Fruit fly (Drosophila melanogaster) whole organism, embryonic: ENCODE data around the gene TFAM.

ENCODE experiments used
- Aef1 ChIP-seq: fragments of 200-800 bp; sonication (Bioruptor generic); IDR thresholded peaks from 3 replicates; pipeline ENCODE4 v1.3.6; 2022; ENCODE audit warnings: missing biosample characterization, missing genetic modification characterization
- B-H2 ChIP-seq: fragments of 200-800 bp; sonication (Bioruptor generic); optimal IDR thresholded peaks from 2 replicates; lab custom pipeline; 2018; ENCODE audit warnings: missing biosample characterization, mild to moderate bottlenecking, missing genetic modification characterization
- C15 ChIP-seq: fragments of 200-800 bp; sonication (Bioruptor generic); IDR thresholded peaks from 3 replicates; pipeline ENCODE4 v1.3.6; 2022; ENCODE audit warnings: missing biosample characterization, missing genetic modification characterization
- CG10267 ChIP-seq: fragments of 200-800 bp; sonication (Bioruptor generic); optimal IDR thresholded peaks from 2 replicates; lab custom pipeline; 2018; ENCODE audit warnings: missing biosample characterization, mild to moderate bottlenecking, missing genetic modification characterization, moderate library complexity
- CG13424 ChIP-seq: fragments of 200-800 bp; sonication (Bioruptor generic); optimal IDR thresholded peaks from 2 replicates; lab custom pipeline; 2019; ENCODE audit warnings: missing biosample characterization, mild to moderate bottlenecking, missing genetic modification characterization, moderate library complexity
- CG15479 ChIP-seq: fragments of 200-800 bp; sonication (Bioruptor generic); optimal IDR thresholded peaks from 3 replicates; lab custom pipeline; 2019; ENCODE audit warnings: missing biosample characterization, mild to moderate bottlenecking, missing genetic modification characterization, moderate library complexity
- CG15601 ChIP-seq: fragments of 200-800 bp; sonication (Bioruptor generic); optimal IDR thresholded peaks from 3 replicates; lab custom pipeline; 2019; ENCODE audit warnings: missing biosample characterization, mild to moderate bottlenecking, missing genetic modification characterization, moderate library complexity
- CG17328 ChIP-seq: fragments of 200-800 bp; sonication (Bioruptor generic); IDR thresholded peaks from 2 replicates; pipeline ENCODE4 v1.3.6; 2022; ENCODE audit warnings: missing biosample characterization, missing genetic modification characterization
- CG17612 ChIP-seq: fragments of 200-800 bp; sonication (Bioruptor generic); IDR thresholded peaks from 2 replicates; pipeline ENCODE4 v1.3.6; 2022; ENCODE audit warnings: missing biosample characterization, missing genetic modification characterization
- CG18619 ChIP-seq: fragments of 200-800 bp; sonication (Bioruptor generic); optimal IDR thresholded peaks from 3 replicates; lab custom pipeline; 2017; ENCODE audit warnings: missing biosample characterization, mild to moderate bottlenecking, missing genetic modification characterization
- CG2120 ChIP-seq: fragments of 200-800 bp; sonication (Bioruptor generic); optimal IDR thresholded peaks from 3 replicates; lab custom pipeline; 2016; ENCODE audit warnings: missing biosample characterization, missing genetic modification characterization
- CG2712 ChIP-seq: fragments of 200-800 bp; optimal IDR thresholded peaks from 3 replicates; lab custom pipeline; 2019; ENCODE audit warnings: missing biosample characterization, mild to moderate bottlenecking, missing genetic modification characterization, moderate library complexity
- CG3726 ChIP-seq: fragments of 200-800 bp; sonication (Bioruptor generic); IDR thresholded peaks from 3 replicates; pipeline ENCODE4, ENCODE4 v1.3.6; 2022; ENCODE audit warnings: missing biosample characterization, missing genetic modification characterization
- CG7271 ChIP-seq: fragments of 200-800 bp; sonication (Bioruptor generic); optimal IDR thresholded peaks from 2 replicates; lab custom pipeline; 2018; ENCODE audit warnings: missing biosample characterization, mild to moderate bottlenecking, missing genetic modification characterization, moderate library complexity
- CG8281 ChIP-seq: fragments of 200-800 bp; sonication (Bioruptor generic); optimal IDR thresholded peaks from 2 replicates; lab custom pipeline; 2018; ENCODE audit warnings: missing biosample characterization, mild to moderate bottlenecking, missing genetic modification characterization, moderate library complexity
- CHES-1-like ChIP-seq: fragments of 200-800 bp; sonication (Bioruptor generic); optimal IDR thresholded peaks from 2 replicates; lab custom pipeline; 2016; ENCODE audit warnings: missing biosample characterization, missing genetic modification characterization
- D ChIP-seq, 2 experiments: fragments of 200-800 bp in 1 of 2; fragments of >200 bp in 1 of 2; sonication (Bioruptor generic) in 1 of 2; optimal IDR thresholded peaks; 2 replicates in 1 of 2; 3 replicates in 1 of 2; lab custom pipeline; 2017; ENCODE audit warnings: mild to moderate bottlenecking in 1 of 2, missing biosample characterization in 1 of 2, missing genetic modification characterization in 1 of 2, missing genetic modification reagents in 1 of 2
- Dad ChIP-seq: fragments of 200-800 bp; sonication (Bioruptor generic); optimal IDR thresholded peaks from 3 replicates; lab custom pipeline; 2016; ENCODE audit warnings: missing biosample characterization, missing genetic modification characterization
- Dbx ChIP-seq: fragments of 200-800 bp; sonication (Bioruptor generic); IDR thresholded peaks from 3 replicates; pipeline ENCODE4 v1.3.6; 2022; ENCODE audit warnings: missing biosample characterization, missing genetic modification characterization
- Eip74EF ChIP-seq, 2 experiments: fragments of 200-800 bp in 1 of 2; fragments of >200 bp in 1 of 2; sonication (Bioruptor generic) in 1 of 2; optimal IDR thresholded peaks; 2 replicates each; lab custom pipeline; 2017 to 2019; ENCODE audit warnings: missing biosample characterization in 2 of 2, missing genetic modification characterization in 2 of 2, mild to moderate bottlenecking in 1 of 2, moderate library complexity in 1 of 2
- H2.0 ChIP-seq: fragments of 200-800 bp; sonication (Bioruptor generic); IDR thresholded peaks from 2 replicates; pipeline ENCODE4 v1.3.6; 2022; ENCODE audit warnings: missing biosample characterization, missing genetic modification characterization
- HLH54F ChIP-seq: fragments of 200-800 bp; sonication (Bioruptor generic); optimal IDR thresholded peaks from 3 replicates; lab custom pipeline; 2016; ENCODE audit warnings: missing biosample characterization, missing genetic modification characterization
- Lhr ChIP-seq: fragments of 200-800 bp; sonication (Bioruptor generic); optimal IDR thresholded peaks from 3 replicates; lab custom pipeline; 2017; ENCODE audit warnings: mild to moderate bottlenecking, missing biosample characterization, missing genetic modification reagents, missing genetic modification characterization
- Mad ChIP-seq: fragments of 200-800 bp; sonication (Bioruptor generic); optimal IDR thresholded peaks from 2 replicates; lab custom pipeline; 2016; ENCODE audit warnings: missing biosample characterization, missing genetic modification characterization
- Six4 ChIP-seq: fragments of 200-800 bp; sonication (Bioruptor generic); optimal IDR thresholded peaks from 2 replicates; lab custom pipeline; 2016; ENCODE audit warnings: missing biosample characterization, missing genetic modification characterization
- Taf1 ChIP-seq: fragments of 200-800 bp; sonication (Bioruptor generic); IDR thresholded peaks from 2 replicates; pipeline ENCODE4 v1.3.6; 2022; ENCODE audit warnings: missing biosample characterization, missing genetic modification characterization
- bab2 ChIP-seq: fragments of 200-800 bp; sonication (Bioruptor generic); optimal IDR thresholded peaks from 2 replicates; lab custom pipeline; 2016; ENCODE audit warnings: missing biosample characterization, missing genetic modification characterization
- caup ChIP-seq: fragments of 200-800 bp; sonication (Bioruptor generic); optimal IDR thresholded peaks from 3 replicates; lab custom pipeline; 2017; ENCODE audit warnings: missing biosample characterization, mild to moderate bottlenecking, missing genetic modification characterization, moderate library complexity; ENCODE audit not compliant: severe bottlenecking
- cg ChIP-seq: fragments of 200-800 bp; sonication (Bioruptor generic); optimal IDR thresholded peaks from 3 replicates; lab custom pipeline; 2019; ENCODE audit warnings: missing biosample characterization, mild to moderate bottlenecking, missing genetic modification characterization, moderate library complexity
- cwo ChIP-seq: fragments of 200-800 bp; sonication (Bioruptor generic); optimal IDR thresholded peaks from 3 replicates; lab custom pipeline; 2017; ENCODE audit warnings: missing biosample characterization, missing genetic modification characterization, mild to moderate bottlenecking, moderate library complexity, missing genetic modification reagents
- fd96Cb ChIP-seq: fragments of 200-800 bp; sonication (Bioruptor generic); optimal IDR thresholded peaks from 2 replicates; lab custom pipeline; 2018; ENCODE audit warnings: missing biosample characterization, mild to moderate bottlenecking, missing genetic modification characterization, moderate library complexity
- ham ChIP-seq: fragments of 200-800 bp; sonication (Bioruptor generic); IDR thresholded peaks from 2 replicates; pipeline ENCODE4 v1.3.6; 2022; ENCODE audit warnings: missing biosample characterization, missing genetic modification characterization
- hkb ChIP-seq, 2 experiments: fragments of 200-800 bp in 1 of 2; fragments of >200 bp in 1 of 2; sonication (Bioruptor generic) in 1 of 2; IDR thresholded peaks in 1 of 2; optimal IDR thresholded peaks in 1 of 2; 2 replicates each; pipeline versions ENCODE4 v1.3.6 to Lab custom; 2017 to 2022; ENCODE audit warnings: missing biosample characterization in 1 of 2, missing genetic modification characterization in 1 of 2
- inv ChIP-seq: fragments of 200-800 bp; sonication (Bioruptor generic); IDR thresholded peaks from 2 replicates; pipeline ENCODE4 v1.3.6; 2022; ENCODE audit warnings: missing biosample characterization, missing genetic modification characterization; ENCODE audit not compliant: partially characterized antibody
- klu ChIP-seq: fragments of 200-800 bp; sonication (Bioruptor generic); IDR thresholded peaks from 2 replicates; pipeline ENCODE4 v1.3.6; 2022; ENCODE audit warnings: missing biosample characterization, missing genetic modification characterization
- knrl ChIP-seq: fragments of 200-800 bp; sonication (Bioruptor generic); IDR thresholded peaks from 3 replicates; pipeline ENCODE4 v1.3.6; 2022; ENCODE audit warnings: missing biosample characterization, missing genetic modification characterization; ENCODE audit not compliant: partially characterized antibody
- lmd ChIP-seq: fragments of 200-800 bp; sonication (Bioruptor generic); IDR thresholded peaks from 2 replicates; pipeline ENCODE4 v1.3.6; 2022; ENCODE audit warnings: missing biosample characterization, missing genetic modification characterization
- maf-S ChIP-seq: fragments of 200-800 bp; sonication (Bioruptor generic); optimal IDR thresholded peaks from 2 replicates; lab custom pipeline; 2016; ENCODE audit warnings: missing biosample characterization, missing genetic modification characterization
- mirr ChIP-seq: fragments of 200-800 bp; sonication (Bioruptor generic); optimal IDR thresholded peaks from 3 replicates; lab custom pipeline; 2018; ENCODE audit warnings: missing biosample characterization, mild to moderate bottlenecking, missing genetic modification characterization
- nerfin-1 ChIP-seq: fragments of 200-800 bp; sonication (Bioruptor generic); optimal IDR thresholded peaks from 3 replicates; lab custom pipeline; 2019; ENCODE audit warnings: missing biosample characterization, mild to moderate bottlenecking, missing genetic modification characterization, moderate library complexity
- prd ChIP-seq, 3 experiments: fragments of >200 bp in 2 of 3; fragments of 200-800 bp in 1 of 3; sonication (Bioruptor generic) in 1 of 3; optimal IDR thresholded peaks in 2 of 3; IDR thresholded peaks in 1 of 3; 2 replicates in 2 of 3; 3 replicates in 1 of 3; pipeline versions ENCODE4 v1.3.6 to Lab custom; 2017 to 2022; ENCODE audit warnings: missing biosample characterization in 1 of 3, missing genetic modification characterization in 1 of 3
- run ChIP-seq: fragments of 200-800 bp; sonication (Bioruptor generic); optimal IDR thresholded peaks from 3 replicates; lab custom pipeline; 2018; ENCODE audit warnings: missing biosample characterization, mild to moderate bottlenecking, missing genetic modification characterization
- schlank ChIP-seq: fragments of 200-800 bp; sonication (Bioruptor generic); optimal IDR thresholded peaks from 2 replicates; lab custom pipeline; 2018; ENCODE audit warnings: missing biosample characterization, mild to moderate bottlenecking, missing genetic modification characterization
- trh ChIP-seq: fragments of 200-800 bp; sonication (Bioruptor generic); optimal IDR thresholded peaks from 2 replicates; lab custom pipeline; 2016; ENCODE audit warnings: missing biosample characterization, missing genetic modification characterization
- unc-4 ChIP-seq: fragments of 200-800 bp; sonication (Bioruptor generic); IDR thresholded peaks from 2 replicates; pipeline ENCODE4 v1.3.6; 2022; ENCODE audit warnings: missing biosample characterization, missing genetic modification characterization; ENCODE audit not compliant: partially characterized antibody
- wek ChIP-seq: fragments of 200-800 bp; sonication (Bioruptor generic); optimal IDR thresholded peaks from 3 replicates; lab custom pipeline; 2018; ENCODE audit warnings: missing biosample characterization, mild to moderate bottlenecking, missing genetic modification characterization, moderate library complexity

Gene TFAM

DNA sequence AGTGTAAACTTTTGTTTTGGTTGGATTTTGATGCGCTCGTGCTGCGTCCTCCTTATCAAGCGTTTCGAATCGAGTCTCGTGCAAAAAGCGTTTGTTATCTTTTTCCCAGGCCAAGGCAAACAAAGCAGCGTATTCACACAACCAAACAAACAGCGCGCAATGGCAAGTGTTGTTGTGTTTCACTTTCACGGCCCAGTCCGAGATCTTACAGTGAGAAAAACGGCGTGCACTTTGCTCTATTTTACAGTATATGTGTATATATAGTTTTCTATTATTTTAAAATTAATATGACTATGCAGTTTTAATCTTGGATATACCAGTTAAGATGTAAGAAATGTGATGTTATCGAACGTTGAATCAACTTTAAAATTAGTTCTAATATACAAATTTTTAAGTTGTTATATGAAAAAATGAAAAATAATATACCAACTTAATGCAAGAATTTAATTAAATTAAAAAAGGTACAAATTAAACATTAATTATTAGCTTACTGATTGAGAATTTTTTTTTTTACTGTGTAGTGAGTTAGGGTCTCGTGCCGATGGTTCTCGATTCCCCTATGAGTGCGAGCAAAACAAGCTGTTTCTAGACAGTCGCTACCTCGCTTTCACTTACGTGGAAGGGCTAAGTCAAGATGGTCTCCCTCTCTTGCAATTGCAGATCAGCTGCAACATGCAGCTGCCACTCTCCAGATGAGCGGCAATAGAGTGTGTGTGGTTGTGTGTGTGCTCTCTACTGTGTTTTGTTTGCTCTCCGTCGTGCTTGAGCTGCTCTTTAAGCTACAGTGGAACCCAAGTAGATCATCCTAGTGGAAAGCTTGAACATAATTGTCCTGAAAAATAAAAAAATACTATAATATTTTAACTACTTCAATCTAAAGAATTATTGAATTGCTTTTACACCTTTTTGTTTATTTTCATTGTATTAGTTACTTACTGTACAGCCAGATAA is 17.7 kb upstream of the TFAM start (continued):
- peak; percentile 91 for TF ChIP-seq Six4 (GFP tag; lab: Kevin White, UChicago)
- peak; percentile 70 for TF ChIP-seq trh (GFP tag; lab: Kevin White, UChicago)
- peak; percentile 78 for TF ChIP-seq CG8281 (tag; lab: Kevin White, UChicago)
- no peak for TF ChIP-seq B-H2 (GFP tag; lab: Kevin White, UChicago)
- TF ChIP-seq unc-4 (GFP tag; lab: Robert Waterston, UW): no peak
- TF ChIP-seq CG3726 (GFP tag; lab: Robert Waterston, UW): peak; percentile 52; the same call in 2 of the 3 replicates
- TF ChIP-seq prd (optimal IDR thresholded peaks at IDR 0.05; lab: Kevin White, UChicago): no peak
- peak; percentile 86 for TF ChIP-seq prd (GFP tag; IDR thresholded peaks at IDR 0.05; lab: Robert Waterston, UW)
- peak; percentile 20 for TF ChIP-seq schlank (tag; lab: Kevin White, UChicago)
- TF ChIP-seq Dbx (GFP tag; lab: Robert Waterston, UW): peak; percentile 65
- peak; percentile 93 for TF ChIP-seq CG13424 (tag; lab: Kevin White, UChicago)
- TF ChIP-seq Taf1 (GFP tag; lab: Robert Waterston, UW): no peak
- no peak for TF ChIP-seq Mad
- no peak for TF ChIP-seq C15 (GFP tag; lab: Robert Waterston, UW)
- TF ChIP-seq fd96Cb: peak; percentile 96
- no peak for TF ChIP-seq knrl (GFP tag; lab: Robert Waterston, UW)
- peak; percentile 85 for TF ChIP-seq CG18619
- peak; percentile 27; the same call in 1 of the 2 replicates for TF ChIP-seq CG17612 (GFP tag; lab: Robert Waterston, UW)
- peak; percentile 93 for TF ChIP-seq CG15601
- peak; percentile 87 for TF ChIP-seq CG15479
- TF ChIP-seq Dad (GFP tag; lab: Kevin White, UChicago): no peak
- TF ChIP-seq Lhr (GFP tag; lab: Kevin White, UChicago): peak; percentile 62
- TF ChIP-seq Eip74EF (GFP tag; optimal IDR thresholded peaks at IDR 0.05; lab: Kevin White, UChicago): peak in 1 of 2 experiments; percentile 94
- TF ChIP-seq CG17328 (GFP tag; lab: Robert Waterston, UW): peak; percentile 82
- no peak for TF ChIP-seq hkb (optimal IDR thresholded peaks at IDR 0.05; lab: Kevin White, UChicago)
- TF ChIP-seq hkb (GFP tag; IDR thresholded peaks at IDR 0.05; lab: Robert Waterston, UW): peak; percentile 77
- peak; percentile 88 for TF ChIP-seq CG7271 (tag; lab: Kevin White, UChicago)
- no peak for TF ChIP-seq maf-S (GFP tag; lab: Kevin White, UChicago)
- TF ChIP-seq CG2712 (tag; lab: Kevin White, UChicago): peak; percentile 98
- TF ChIP-seq ham (GFP tag; lab: Robert Waterston, UW): no peak
- no peak for TF ChIP-seq HLH54F (GFP tag; lab: Kevin White, UChicago)
- peak; percentile 99 for TF ChIP-seq cwo (GFP tag; lab: Kevin White, UChicago)
- no peak for TF ChIP-seq inv
- TF ChIP-seq CHES-1-like (GFP tag; lab: Kevin White, UChicago): no peak
- TF ChIP-seq cg (GFP tag; lab: Kevin White, UChicago): peak; percentile 63
- TF ChIP-seq Aef1 (GFP tag; lab: Robert Waterston, UW): peak; percentile 74
- TF ChIP-seq wek (GFP tag; lab: Kevin White, UChicago): no peak
- peak; percentile 30 for TF ChIP-seq bab2 (GFP tag; lab: Kevin White, UChicago)
- TF ChIP-seq run (tag; lab: Kevin White, UChicago): peak; percentile 87
- peak; percentile 94 for TF ChIP-seq CG10267 (tag; lab: Kevin White, UChicago)
- TF ChIP-seq D (optimal IDR thresholded peaks at IDR 0.05; lab: Kevin White, UChicago): no peak
- peak; percentile 95 for TF ChIP-seq D (GFP tag; optimal IDR thresholded peaks at IDR 0.05; lab: Kevin White, UChicago)
- no peak for TF ChIP-seq mirr (GFP tag; lab: Kevin White, UChicago)
- TF ChIP-seq caup: peak; percentile 75
- peak; percentile 55 for TF ChIP-seq CG2120
- TF ChIP-seq klu (GFP tag; lab: Robert Waterston, UW): peak; percentile 53
- peak; percentile 54 for TF ChIP-seq H2.0 (GFP tag; lab: Robert Waterston, UW)
- peak; percentile 89 for TF ChIP-seq lmd (GFP tag; lab: Robert Waterston, UW)
- peak; percentile 93 for TF ChIP-seq nerfin-1 (tag; lab: Kevin White, UChicago)
